Worm (Caenorhabditis elegans): Measurements from ENCODE around the gene mtcu-2.

DNA sequence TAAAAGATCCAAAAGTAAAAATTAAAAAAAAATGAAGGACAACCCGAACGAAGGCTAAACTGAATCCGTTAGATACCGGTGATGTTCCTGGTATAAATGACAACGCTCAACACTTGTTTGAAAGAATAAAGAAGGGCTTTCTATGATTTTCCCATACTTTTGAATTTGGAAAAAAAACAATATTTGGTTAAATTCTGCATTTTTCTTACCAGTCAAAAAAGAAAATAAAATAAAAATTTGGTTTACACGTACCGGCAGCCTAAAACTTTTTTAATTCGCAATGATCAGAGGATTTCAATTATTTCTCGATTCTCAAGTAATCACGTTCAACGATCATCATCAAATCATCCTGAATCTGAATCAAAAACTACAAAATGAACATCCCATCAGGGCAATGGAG, 31.5 kb downstream of the mtcu-2 start, which contains the start of gene ZK892.3:
- no peak for TF ChIP-seq nhr-23 (tag; optimal IDR thresholded peaks at IDR 0.05)
- no peak for TF ChIP-seq ceh-9 (tag; optimal IDR thresholded peaks at IDR 0.05)
- TF ChIP-seq nhr-25 (tag; optimal IDR thresholded peaks at IDR 0.05) = no peak
- no peak for TF ChIP-seq nfya-1 (tag; optimal IDR thresholded peaks at IDR 0.05; ENCODE audit: insufficient read depth)
- no peak for TF ChIP-seq skn-1 (tag; optimal IDR thresholded peaks at IDR 0.05)
